Worm (Caenorhabditis elegans) whole organism, L1 larva: ENCODE results near the gene Y38F1A.2.

ENCODE experiments used
- F16B12.6 ChIP-seq: fragments of 150-350 bp; optimal IDR thresholded peaks from 2 replicates; lab custom pipeline; 2014; ENCODE audit warnings: missing biosample characterization, missing genetic modification characterization
- blmp-1 ChIP-seq: fragments of 150-350 bp; optimal IDR thresholded peaks from 2 replicates; lab custom pipeline; 2014; ENCODE audit warnings: missing biosample characterization, missing genetic modification characterization
- ceh-63 ChIP-seq: fragments of 200-800 bp; sonication (Bioruptor generic); optimal IDR thresholded peaks from 2 replicates; lab custom pipeline; 2018; ENCODE audit warnings: mild to moderate bottlenecking, missing genetic modification characterization, missing compliant biosample characterization
- dsc-1 ChIP-seq: sonication (generic microtip); optimal IDR thresholded peaks from 2 replicates; lab custom pipeline; 2016; ENCODE audit warnings: mild to moderate bottlenecking, missing genetic modification characterization, missing compliant biosample characterization
- efl-1 ChIP-seq, 4 experiments: fragments of 150-350 bp; optimal IDR thresholded peaks in 3 of 4; peaks in 1 of 4; 1 replicate in 1 of 4; 2 replicates in 3 of 4; lab custom pipeline; 2014; ENCODE audit warnings: missing biosample characterization in 2 of 4, missing genetic modification characterization in 2 of 4, missing genetic modification reagents in 2 of 4
- efl-3 ChIP-seq: fragments of 200-800 bp; sonication (Bioruptor generic); optimal IDR thresholded peaks from 2 replicates; lab custom pipeline; 2018; ENCODE audit warnings: mild to moderate bottlenecking, missing genetic modification characterization, missing compliant biosample characterization
- elt-2 ChIP-seq: sonication (generic microtip); optimal IDR thresholded peaks from 2 replicates; lab custom pipeline; 2016; ENCODE audit warnings: missing genetic modification characterization, mild to moderate bottlenecking, inconsistent platforms, missing compliant biosample characterization, missing genetic modification reagents
- ets-5 ChIP-seq: fragments of 200-800 bp; sonication (Bioruptor generic); IDR thresholded peaks from 2 replicates; pipeline ENCODE4 v1.3.6; 2022; ENCODE audit warnings: missing genetic modification characterization, missing compliant biosample characterization
- grh-1 ChIP-seq: fragments of 200-800 bp; sonication (Bioruptor generic); IDR thresholded peaks from 2 replicates; pipeline ENCODE4 v1.3.6; 2022; ENCODE audit warnings: missing genetic modification reagents, missing genetic modification characterization, missing compliant biosample characterization
- hlh-17 ChIP-seq: fragments of 200-800 bp; sonication (Bioruptor generic); optimal IDR thresholded peaks from 2 replicates; lab custom pipeline; 2018; ENCODE audit warnings: missing genetic modification characterization, mild to moderate bottlenecking, missing compliant biosample characterization, moderate library complexity, borderline replicate concordance
- hlh-4 ChIP-seq: sonication (generic microtip); optimal IDR thresholded peaks from 2 replicates; lab custom pipeline; 2016; ENCODE audit warnings: mild to moderate bottlenecking, missing genetic modification characterization, missing compliant biosample characterization
- isw-1 ChIP-seq: fragments of 200-800 bp; sonication (Bioruptor generic); IDR thresholded peaks from 2 replicates; pipeline ENCODE4 v1.3.6; 2022; ENCODE audit warnings: missing genetic modification characterization, missing compliant biosample characterization
- jun-1 ChIP-seq: fragments of 150-350 bp; optimal IDR thresholded peaks from 2 replicates; lab custom pipeline; 2014; ENCODE audit warnings: missing biosample characterization, missing genetic modification reagents, missing genetic modification characterization
- lin-14 ChIP-seq: fragments of 200-800 bp; sonication (Bioruptor generic); optimal IDR thresholded peaks from 2 replicates; lab custom pipeline; 2018; ENCODE audit warnings: mild to moderate bottlenecking, missing genetic modification characterization, moderate library complexity, missing compliant biosample characterization
- lin-15B ChIP-seq: fragments of 150-350 bp; sonication (generic microtip); optimal IDR thresholded peaks from 3 replicates; lab custom pipeline; 2014; ENCODE audit warnings: missing biosample characterization, missing genetic modification characterization
- lsy-2 ChIP-seq, 2 experiments: fragments of 150-350 bp; optimal IDR thresholded peaks; 2 replicates each; lab custom pipeline; 2014; ENCODE audit warnings: missing biosample characterization in 2 of 2, missing genetic modification characterization in 2 of 2
- mab-9 ChIP-seq: fragments of 200-800 bp; sonication (Bioruptor generic); IDR thresholded peaks from 2 replicates; pipeline ENCODE4 v1.3.6; 2022; ENCODE audit warnings: missing genetic modification reagents, missing genetic modification characterization, missing compliant biosample characterization
- mdl-1 ChIP-seq, 2 experiments: fragments of 150-350 bp; optimal IDR thresholded peaks; 2 replicates each; lab custom pipeline; 2014 to 2017; ENCODE audit warnings: missing biosample characterization in 2 of 2, missing genetic modification characterization in 2 of 2, inconsistent platforms in 1 of 2
- mef-2 ChIP-seq: fragments of 150-350 bp; optimal IDR thresholded peaks from 2 replicates; lab custom pipeline; 2014; ENCODE audit warnings: missing biosample characterization, missing genetic modification characterization
- nhr-20 ChIP-seq: sonication (generic microtip); optimal IDR thresholded peaks from 2 replicates; lab custom pipeline; 2016; ENCODE audit warnings: mild to moderate bottlenecking, missing genetic modification characterization, missing compliant biosample characterization
- nhr-237 ChIP-seq: fragments of 150-350 bp; optimal IDR thresholded peaks from 2 replicates; lab custom pipeline; 2014; ENCODE audit warnings: missing biosample characterization, missing genetic modification characterization
- nhr-28 ChIP-seq: fragments of 150-350 bp; optimal IDR thresholded peaks from 2 replicates; lab custom pipeline; 2014; ENCODE audit warnings: missing biosample characterization, missing genetic modification characterization
- nhr-77 ChIP-seq: fragments of 150-350 bp; optimal IDR thresholded peaks from 2 replicates; lab custom pipeline; 2014; ENCODE audit warnings: missing biosample characterization, missing genetic modification characterization
- nhr-85 ChIP-seq: sonication (generic microtip); peaks from one replicate; lab custom pipeline; 2016; ENCODE audit warnings: missing genetic modification characterization, inconsistent platforms, missing compliant biosample characterization
- rnt-1 ChIP-seq: sonication (generic microtip); optimal IDR thresholded peaks from 2 replicates; lab custom pipeline; 2016; ENCODE audit warnings: mild to moderate bottlenecking, missing genetic modification characterization, moderate library complexity, missing compliant biosample characterization
- snu-23 ChIP-seq: sonication (generic microtip); optimal IDR thresholded peaks from 2 replicates; lab custom pipeline; 2016; ENCODE audit warnings: missing genetic modification characterization, missing compliant biosample characterization
- sptf-1 ChIP-seq: fragments of 150-350 bp; optimal IDR thresholded peaks from 2 replicates; lab custom pipeline; 2014; ENCODE audit warnings: missing biosample characterization, missing genetic modification characterization
- swsn-7 ChIP-seq: sonication (generic microtip); optimal IDR thresholded peaks from 2 replicates; lab custom pipeline; 2016; ENCODE audit warnings: missing genetic modification characterization, missing compliant biosample characterization
- tbx-2 ChIP-seq: sonication (generic microtip); optimal IDR thresholded peaks from 2 replicates; lab custom pipeline; 2016; ENCODE audit warnings: missing genetic modification characterization, missing compliant biosample characterization
- unc-62 ChIP-seq: fragments of 150-350 bp; optimal IDR thresholded peaks from 2 replicates; lab custom pipeline; 2014; ENCODE audit warnings: missing biosample characterization, missing genetic modification reagents, missing genetic modification characterization
- unc-86 ChIP-seq: sonication (generic microtip); optimal IDR thresholded peaks from 2 replicates; lab custom pipeline; 2016; ENCODE audit warnings: missing genetic modification characterization, missing compliant biosample characterization
- xbp-1 ChIP-seq: sonication (generic microtip); optimal IDR thresholded peaks from 2 replicates; lab custom pipeline; 2016; ENCODE audit warnings: missing genetic modification characterization, missing compliant biosample characterization
- zag-1 ChIP-seq: fragments of 150-350 bp; optimal IDR thresholded peaks from 2 replicates; lab custom pipeline; 2014; ENCODE audit warnings: missing biosample characterization, missing genetic modification characterization
- ztf-11 ChIP-seq, 2 experiments: sonication (generic microtip); optimal IDR thresholded peaks; 2 replicates each; lab custom pipeline; 2016 to 2017; ENCODE audit warnings: missing genetic modification characterization in 2 of 2, missing biosample characterization in 1 of 2, missing compliant biosample characterization in 1 of 2

The Y38F1A.2 gene

DNA sequence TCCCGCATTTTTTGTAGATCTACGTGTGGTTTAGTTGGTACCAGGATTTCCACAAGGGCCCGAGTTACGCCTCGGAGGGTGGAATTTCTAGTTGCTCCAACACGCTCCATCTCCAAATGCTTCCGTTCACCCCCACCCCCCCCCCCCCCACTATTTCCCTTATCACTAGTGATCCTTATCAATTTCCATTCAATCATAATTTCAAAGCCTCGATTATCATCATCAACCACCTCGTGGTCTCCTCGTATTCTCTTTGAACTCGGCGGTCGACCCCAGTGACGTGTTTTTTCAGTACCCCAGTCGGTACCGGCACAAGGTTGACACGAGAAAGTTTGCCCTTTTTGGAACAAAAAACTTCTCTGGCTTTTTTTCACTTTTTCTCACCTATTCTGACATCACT, 28.1 kb downstream of the Y38F1A.2 start:
- no peak for TF ChIP-seq tbx-2
- peak; percentile 65 for TF ChIP-seq elt-2 (tag; lab: Kevin White, UChicago)
- TF ChIP-seq, all 84 proteins: peak for 1

DNA sequence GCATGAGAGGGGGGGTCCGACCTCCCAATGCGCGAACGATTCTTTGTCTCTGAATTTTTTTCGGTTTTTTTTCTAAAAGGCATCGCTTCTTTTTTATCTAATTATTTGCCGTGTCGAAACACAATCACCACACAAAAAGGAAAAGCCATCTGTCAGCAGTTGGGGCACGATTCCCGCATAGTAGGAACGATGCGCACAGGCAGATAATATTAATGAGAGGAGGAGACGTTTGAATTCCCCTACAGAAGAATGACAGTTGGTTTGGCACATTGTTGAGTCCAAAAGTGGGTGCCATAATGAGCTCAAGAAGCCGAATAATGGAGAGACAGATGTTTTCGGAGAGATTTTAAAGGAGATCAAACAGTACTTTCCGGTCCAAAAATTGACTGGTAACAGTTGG, 30.0 kb downstream of the Y38F1A.2 start:
- peak in 1 of 2 experiments; percentile 43 for TF ChIP-seq ztf-11 (tag; optimal IDR thresholded peaks at IDR 0.05; lab: Kevin White, UChicago)
- no peak for TF ChIP-seq nhr-28 (tag; lab: Kevin White, UChicago)
- TF ChIP-seq, all 84 proteins: peak for 1

DNA sequence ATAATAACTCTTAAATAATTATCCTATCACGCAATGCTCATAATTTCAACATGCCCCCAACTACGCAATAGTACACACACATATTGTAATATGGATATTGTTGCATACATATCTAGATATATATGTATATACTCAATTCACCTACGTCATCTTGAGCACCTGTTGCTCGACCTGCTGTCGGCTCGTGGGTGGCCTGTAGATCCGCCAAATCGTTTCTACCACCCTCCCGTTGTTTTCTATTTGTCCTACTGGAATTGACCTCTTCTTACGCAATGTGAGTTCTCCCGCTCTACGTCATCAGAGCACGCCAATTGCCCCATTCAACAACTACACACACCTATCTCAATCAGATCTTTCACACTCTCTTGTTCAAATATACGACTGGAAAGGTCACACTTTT, 31.1 kb downstream of the Y38F1A.2 start:
- no peak for TF ChIP-seq nhr-77 (tag; lab: Kevin White, UChicago)
- no peak for TF ChIP-seq F16B12.6 (tag; lab: Kevin White, UChicago)
- no peak for TF ChIP-seq nhr-237 (tag; lab: Kevin White, UChicago)
- peak; percentile 69 for TF ChIP-seq nhr-85 (tag; lab: Kevin White, UChicago)
- TF ChIP-seq, all 84 proteins: peak for 1

DNA sequence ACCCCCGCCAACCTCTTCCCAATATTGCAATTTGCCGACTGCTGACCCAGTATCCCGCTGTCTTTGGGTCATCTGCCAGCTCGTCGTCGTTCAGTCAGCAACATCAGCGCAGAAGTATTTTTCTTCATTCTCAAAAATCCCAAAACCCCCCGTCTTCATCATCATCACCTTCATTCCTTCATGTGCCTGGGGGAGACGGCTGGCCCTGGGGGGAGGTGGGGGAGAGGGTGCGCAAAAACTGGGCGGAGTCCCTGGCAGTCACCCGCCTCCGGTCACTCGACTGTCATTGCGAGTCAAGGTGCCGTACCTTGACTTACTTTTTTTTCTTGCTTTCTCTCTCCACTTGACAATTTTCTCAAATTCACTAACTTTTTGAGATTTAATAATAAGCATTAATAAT, 33.0 kb downstream of the Y38F1A.2 start:
- TF ChIP-seq snu-23 (GFP tag; lab: Kevin White, UChicago), result no peak
- no peak for TF ChIP-seq mdl-1 (tag; optimal IDR thresholded peaks at IDR 0.05; lab: Kevin White, UChicago)

DNA sequence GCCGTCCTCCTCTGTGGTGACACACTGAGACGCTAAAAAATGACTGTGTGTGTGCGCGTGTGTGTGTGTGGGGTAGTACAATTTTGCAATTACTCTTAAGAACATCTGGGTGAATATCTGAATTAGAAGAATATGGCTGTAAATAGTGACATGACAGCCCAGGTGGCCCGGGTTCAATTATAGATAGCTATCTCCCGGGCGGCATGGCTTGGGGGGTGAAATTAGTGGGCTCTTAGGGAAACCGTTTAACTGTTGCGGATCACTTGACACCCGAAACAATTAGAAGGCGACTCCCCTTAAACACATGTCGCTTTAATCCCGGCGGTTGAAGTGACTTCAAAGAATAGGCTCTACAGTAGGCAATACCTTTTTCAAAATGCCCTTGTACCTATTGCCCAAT, 35.4 kb downstream of the Y38F1A.2 start:
- TF ChIP-seq ets-5 (GFP tag; lab: Robert Waterston, UW), result no peak
- TF ChIP-seq ztf-11 (tag; optimal IDR thresholded peaks at IDR 0.05; lab: Kevin White, UChicago), result peak in 1 of 2 experiments; percentile 25

DNA sequence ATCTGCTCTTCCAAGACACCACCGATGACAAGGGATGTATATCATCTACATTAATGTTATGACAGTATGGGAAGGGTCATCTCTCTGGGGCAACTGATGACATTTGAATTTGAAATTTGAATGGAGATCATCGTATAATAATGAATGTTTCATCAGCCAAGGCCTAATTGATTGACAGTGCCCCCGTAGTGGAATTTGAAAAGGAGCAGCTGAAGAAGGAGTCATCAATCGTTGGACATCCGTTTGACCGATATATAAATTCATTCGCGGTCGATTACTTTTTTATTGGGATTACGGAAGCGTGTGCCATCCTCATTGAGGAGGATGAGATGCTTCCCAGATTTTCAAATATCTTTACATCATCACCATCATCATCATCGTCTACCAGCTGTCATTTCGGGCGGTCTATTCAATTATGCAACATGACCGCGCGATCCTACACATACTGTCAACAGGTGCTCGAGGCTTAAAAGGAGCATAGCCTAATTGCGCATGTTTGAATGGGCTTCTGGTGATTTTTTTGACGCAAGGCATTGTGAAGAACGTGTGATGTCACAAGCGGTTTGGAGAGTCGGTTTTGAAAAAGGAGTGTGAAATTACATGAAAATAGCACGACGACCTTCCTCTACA, 36.3 kb downstream of the Y38F1A.2 start:
- TF ChIP-seq efl-3 (GFP tag; lab: Kevin White, UChicago) (no peak), unc-86 (tag; lab: Kevin White, UChicago) (peak; percentile 22), nhr-237 (tag; lab: Kevin White, UChicago) (no peak), ztf-11 (tag; optimal IDR thresholded peaks at IDR 0.05; lab: Kevin White, UChicago) (peak in 1 of 2 experiments; percentile 68)

DNA sequence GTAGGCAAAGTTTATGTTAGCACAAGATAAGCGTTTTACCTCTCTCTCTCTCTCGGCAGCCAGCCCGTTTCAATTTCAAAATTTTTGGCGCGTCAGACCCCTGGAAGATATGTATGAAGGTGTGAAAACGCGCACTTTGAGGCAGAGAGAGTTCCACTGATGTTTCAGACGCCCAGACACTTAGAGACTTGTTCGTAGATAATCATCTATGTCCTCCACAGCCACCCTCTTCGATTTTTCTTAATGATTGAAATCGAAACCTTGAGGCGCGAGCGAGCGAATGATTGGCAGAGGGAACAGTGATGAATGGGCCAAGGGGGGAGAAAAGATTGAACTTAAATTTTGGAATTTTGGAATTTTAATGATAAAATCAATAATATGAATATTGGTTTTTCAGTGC, 36.8 kb downstream of the Y38F1A.2 start:
- TF ChIP-seq mab-9 (GFP tag; lab: Robert Waterston, UW), result no peak
- no peak for TF ChIP-seq dsc-1 (tag; lab: Kevin White, UChicago)
- TF ChIP-seq blmp-1 (tag; lab: Kevin White, UChicago), result peak; percentile 31
- peak; percentile 22 for TF ChIP-seq rnt-1
- no peak for TF ChIP-seq ceh-63 (GFP tag; lab: Kevin White, UChicago)
- no peak for TF ChIP-seq nhr-20
- TF ChIP-seq efl-1 (optimal IDR thresholded peaks at IDR 0.05; lab: Kevin White, UChicago), result no peak
- peak in 1 of 2 experiments; percentile 49 for TF ChIP-seq efl-1 (GFP tag; optimal IDR thresholded peaks at IDR 0.05 in 1 of 2; lab: Kevin White, UChicago)
- TF ChIP-seq grh-1 (GFP tag; lab: Robert Waterston, UW), result no peak
- no peak for TF ChIP-seq zag-1
- no peak for TF ChIP-seq mef-2 (tag; lab: Kevin White, UChicago)
- peak; percentile 62 for TF ChIP-seq lin-14 (GFP tag; lab: Kevin White, UChicago)
- TF ChIP-seq hlh-4, result no peak
- no peak for TF ChIP-seq tbx-2
- TF ChIP-seq unc-62 (GFP tag; lab: Kevin White, UChicago), result no peak
- TF ChIP-seq nhr-85 (tag; lab: Kevin White, UChicago), result peak; percentile 90
- no peak for TF ChIP-seq jun-1 (tag; lab: Kevin White, UChicago)
- TF ChIP-seq xbp-1 (tag; lab: Kevin White, UChicago), result no peak
- TF ChIP-seq isw-1 (GFP tag; lab: Robert Waterston, UW), result no peak
- no peak for TF ChIP-seq sptf-1
- no peak for TF ChIP-seq swsn-7 (tag; lab: Kevin White, UChicago)
- no peak for TF ChIP-seq hlh-17 (GFP tag; lab: Kevin White, UChicago)
- TF ChIP-seq lsy-2 (tag; optimal IDR thresholded peaks at IDR 0.05; lab: Kevin White, UChicago), result no peak
- no peak for TF ChIP-seq ztf-11 (tag; optimal IDR thresholded peaks at IDR 0.05; lab: Kevin White, UChicago)
- TF ChIP-seq lin-15B (tag; lab: Kevin White, UChicago), result no peak
- TF ChIP-seq, all 84 proteins: peak for 5
